Worm (Caenorhabditis elegans): ENCODE results near the gene T24D5.4.
"Not testable (repeated sequence)": the region's sequence is repeated elsewhere in the genome, so short reads cannot be mapped to it uniquely, and the experiment has no call there.

Gene T24D5.4

ce11 chrX:12602611-12603010, 5.6 kb downstream of the T24D5.4 start:
- TF ChIP-seq nhr-11 (tag; optimal IDR thresholded peaks at IDR 0.05), result no peak
- no peak for TF ChIP-seq fkh-6 (tag; optimal IDR thresholded peaks at IDR 0.05)
- TF ChIP-seq dmd-4 (tag; optimal IDR thresholded peaks at IDR 0.05; ENCODE audit: borderline replicate concordance), result no peak
- TF ChIP-seq lim-6 (tag; optimal IDR thresholded peaks at IDR 0.05), result no peak
- TF ChIP-seq sox-2 (GFP tag; IDR thresholded peaks at IDR 0.05), result no peak
- no peak for TF ChIP-seq madf-2 (tag; optimal IDR thresholded peaks at IDR 0.05)

- no peak for TF ChIP-seq elt-4 (tag; optimal IDR thresholded peaks at IDR 0.05)
- no peak for TF ChIP-seq ceh-22 (tag; optimal IDR thresholded peaks at IDR 0.05)
- no peak for TF ChIP-seq C38D4.7 (GFP tag; optimal IDR thresholded peaks at IDR 0.05)
- TF ChIP-seq sox-4 (tag; optimal IDR thresholded peaks at IDR 0.05), result no peak
- TF ChIP-seq pag-3 (tag; optimal IDR thresholded peaks at IDR 0.05; ENCODE audit: borderline replicate concordance), result no peak
Observed at ce11 chrX:12603322-12603984, 6.5 kb downstream of the T24D5.4 start, which contains the start of the genes T24D5.6 and R09A8.9. T24D5.6 (plus strand) TSS chrX:12603622. R09A8.9 (plus strand) TSS chrX:12603934.

ce11 chrX:12613451-12613850, 16.5 kb downstream of the T24D5.4 start, which contains the start of gene R09A8.1:
R09A8.1 (plus strand) TSS chrX:12613751.
- not testable (repeated sequence) for TF ChIP-seq mec-3 (tag; optimal IDR thresholded peaks at IDR 0.05; ENCODE audit: borderline replicate concordance); ceh-9 (tag; optimal IDR thresholded peaks at IDR 0.05); hlh-13 (GFP tag; optimal IDR thresholded peaks at IDR 0.05)

ce11 chrX:12618447-12618846, 21.5 kb downstream of the T24D5.4 start:
- TF ChIP-seq unc-55 (GFP tag; optimal IDR thresholded peaks at IDR 0.05) (no peak), npax-4 (tag; optimal IDR thresholded peaks at IDR 0.05) (no peak), F13H6.1 (tag; optimal IDR thresholded peaks at IDR 0.05) (no peak), ama-1 (optimal IDR thresholded peaks at IDR 0.05) (no peak), ceh-6 (GFP tag; optimal IDR thresholded peaks at IDR 0.05) (no peak), ceh-22 (tag; optimal IDR thresholded peaks at IDR 0.05) (no peak), pha-4 (tag; optimal IDR thresholded peaks at IDR 0.05) (no peak), unc-86 (tag; optimal IDR thresholded peaks at IDR 0.05) (no peak), hlh-8 (tag; optimal IDR thresholded peaks at IDR 0.05) (no peak), ahr-1 (tag; optimal IDR thresholded peaks at IDR 0.05) (no peak), ceh-19 (GFP tag; optimal IDR thresholded peaks at IDR 0.05) (no peak)

- TF ChIP-seq lim-6 (tag; optimal IDR thresholded peaks at IDR 0.05) (no peak), elt-4 (tag; optimal IDR thresholded peaks at IDR 0.05) (no peak), unc-42 (tag; optimal IDR thresholded peaks at IDR 0.05) (no peak), fkh-10 (GFP tag; optimal IDR thresholded peaks at IDR 0.05) (no peak), K09A11.1 (tag; optimal IDR thresholded peaks at IDR 0.05; ENCODE audit: insufficient read depth) (no peak), madf-2 (tag; optimal IDR thresholded peaks at IDR 0.05) (no peak), fkh-6 (tag; optimal IDR thresholded peaks at IDR 0.05) (no peak), hlh-30 (tag; optimal IDR thresholded peaks at IDR 0.05; ENCODE audit: insufficient read depth) (no peak), che-1 (tag; optimal IDR thresholded peaks at IDR 0.05) (no peak), C08G9.2 (tag; optimal IDR thresholded peaks at IDR 0.05) (no peak), hlh-6 (tag; optimal IDR thresholded peaks at IDR 0.05) (no peak), unc-86 (tag; optimal IDR thresholded peaks at IDR 0.05) (no peak)
Observed at ce11 chrX:12619165-12619564, 22.2 kb downstream of the T24D5.4 start, which contains the start of gene R09A8.2. R09A8.2 (plus strand) TSS chrX:12619465.

- TF ChIP-seq nhr-11 (tag; optimal IDR thresholded peaks at IDR 0.05) (no peak), ceh-9 (tag; optimal IDR thresholded peaks at IDR 0.05) (no peak), hlh-8 (tag; optimal IDR thresholded peaks at IDR 0.05) (no peak), F13H6.1 (tag; optimal IDR thresholded peaks at IDR 0.05) (no peak), K02D7.2 (tag; optimal IDR thresholded peaks at IDR 0.05) (no peak), ceh-2 (tag; optimal IDR thresholded peaks at IDR 0.05) (no peak), tbx-7 (tag; optimal IDR thresholded peaks at IDR 0.05) (no peak), lim-6 (tag; optimal IDR thresholded peaks at IDR 0.05) (no peak)
Observed at ce11 chrX:12620310-12620709, 23.3 kb downstream of the T24D5.4 start.
